Worm (Caenorhabditis elegans) whole organism, L4/young adult: ENCODE data around the gene gmeb-3.

Source experiments
- W03F9.2 ChIP-seq: fragments of 150-350 bp; optimal IDR thresholded peaks from 2 replicates; lab custom pipeline; 2014; ENCODE audit warnings: missing biosample characterization, missing genetic modification characterization
- him-1 ChIP-seq: sonication (generic microtip); optimal IDR thresholded peaks from 2 replicates; lab custom pipeline; 2016; ENCODE audit warnings: missing genotype, missing genetic modification reagents, missing genetic modification characterization, missing compliant biosample characterization

- TF ChIP-seq W03F9.2 (no peak), him-1 (tag; lab: Kevin White, UChicago) (no peak)
Measured at ce11 chrIII:3737742-3738141, 30.6 kb upstream of the gmeb-3 start.
